Comparison of ENCODE assay signal across 1 fruit fly cellular context in genomic region chrX:2545328-2545758, dm6.
A peak's percentile ranks its signal among the peaks of the same experiment; 100 is the strongest.
TF ChIP-seq lines count a peak whose summit lies in the region.

trol (minus strand) TSS chrX:2545427.

TF ChIP-seq in whole organism, embryonic, 481 proteins besides CTCF, POLR2A, EP300 and RAD21 (continued from another document):
- TF ChIP-seq Dll (GFP tag; IDR thresholded peaks at IDR 0.05; lab: Robert Waterston, UW; ENCODE audit: partially characterized antibody) = 0 out of 4 replicates have a peak, but pooled peaks have one; percentile 31
- TF ChIP-seq amos (GFP tag; IDR thresholded peaks at IDR 0.05; lab: Robert Waterston, UW; ENCODE audit: partially characterized antibody) = peak; percentile 10; the same call in 1 of the 2 replicates
- TF ChIP-seq ttk (GFP tag; IDR thresholded peaks at IDR 0.05; lab: Robert Waterston, UW) = no peak
- TF ChIP-seq CG17385 (GFP tag; optimal IDR thresholded peaks at IDR 0.05; lab: Kevin White, UChicago) = no peak
- no peak for TF ChIP-seq CG17186 (GFP tag; optimal IDR thresholded peaks at IDR 0.05; lab: Kevin White, UChicago)
- no peak for TF ChIP-seq usp (GFP tag; optimal IDR thresholded peaks at IDR 0.05; lab: Kevin White, UChicago)
- peak in 1 of 2 experiments; percentile 61 for TF ChIP-seq Pdp1 (GFP tag; optimal IDR thresholded peaks at IDR 0.05; lab: Kevin White, UChicago)
- peak; percentile 30 for TF ChIP-seq abd-A (tag; optimal IDR thresholded peaks at IDR 0.05; lab: Kevin White, UChicago)
- TF ChIP-seq HLH4C (GFP tag; IDR thresholded peaks at IDR 0.05; lab: Robert Waterston, UW; ENCODE audit: partially characterized antibody) = 0 out of 3 replicates have a peak, but pooled peaks have one; percentile 24
- TF ChIP-seq pan (optimal IDR thresholded peaks at IDR 0.05; lab: Kevin White, UChicago) = no peak
- no peak for TF ChIP-seq pan (GFP tag; optimal IDR thresholded peaks at IDR 0.05 in 1 of 2, IDR thresholded peaks at IDR 0.05 in 1 of 2)
- TF ChIP-seq HmgD (GFP tag; optimal IDR thresholded peaks at IDR 0.05; lab: Kevin White, UChicago) = no peak
- TF ChIP-seq CG11504 (tag; optimal IDR thresholded peaks at IDR 0.05; lab: Kevin White, UChicago) = peak; percentile 28
- TF ChIP-seq Med (GFP tag; lab: Kevin White, UChicago) = peak; percentile 79
- TF ChIP-seq schlank (tag; optimal IDR thresholded peaks at IDR 0.05; lab: Kevin White, UChicago) = no peak
- peak; percentile 6 for TF ChIP-seq CG8290 (GFP tag; optimal IDR thresholded peaks at IDR 0.05; lab: Kevin White, UChicago)
- TF ChIP-seq CG8290 (tag; optimal IDR thresholded peaks at IDR 0.05; lab: Kevin White, UChicago) = peak in 1 of 2 experiments; percentile 38
TF ChIP-seq in whole organism, embryonic: peak in this region for 48.
